Fruit fly (Drosophila melanogaster): ENCODE data around the gene CG33912.

dm6 chr3L:20736266-20736665 lies 19.2 kb downstream of the CG33912 start:
- no peak for TF ChIP-seq CG6689 (GFP tag; IDR thresholded peaks at IDR 0.05)
- TF ChIP-seq az2 (GFP tag; optimal IDR thresholded peaks at IDR 0.05), result no peak

All from whole organism, embryonic.